Worm (Caenorhabditis elegans) whole organism, L4/young adult: ENCODE results near the gene F55F1.2.

Experiments
- W03F9.2 ChIP-seq: fragments of 150-350 bp; optimal IDR thresholded peaks from 2 replicates; lab custom pipeline; 2014; ENCODE audit warnings: missing biosample characterization, missing genetic modification characterization
- dao-5 ChIP-seq: sonication (generic microtip); optimal IDR thresholded peaks from 2 replicates; lab custom pipeline; 2016; ENCODE audit warnings: missing genotype, missing genetic modification characterization, moderate library complexity, missing compliant biosample characterization
- him-1 ChIP-seq: sonication (generic microtip); optimal IDR thresholded peaks from 2 replicates; lab custom pipeline; 2016; ENCODE audit warnings: missing genotype, missing genetic modification reagents, missing genetic modification characterization, missing compliant biosample characterization

DNA sequence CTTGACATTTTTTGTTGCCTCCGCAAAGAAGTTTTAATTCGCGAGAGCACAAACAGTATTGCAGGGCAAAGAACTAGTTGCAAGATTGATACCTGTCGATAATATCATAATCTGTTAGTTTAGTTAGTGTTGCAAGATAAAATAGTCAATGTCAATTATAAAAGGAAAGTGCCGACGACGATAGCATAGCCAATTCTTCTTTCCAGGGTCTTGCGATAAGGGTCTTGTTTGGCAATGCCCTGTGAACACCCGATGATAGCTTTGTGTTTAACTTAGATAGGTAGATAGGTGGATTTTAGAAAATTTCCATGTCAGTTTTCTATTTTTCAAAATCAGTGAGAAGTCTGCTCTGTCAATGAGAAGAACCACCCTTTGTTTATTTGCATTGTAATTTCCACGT lies 24.5 kb upstream of the F55F1.2 start:
- no peak for TF ChIP-seq dao-5
- no peak for TF ChIP-seq W03F9.2 (tag; lab: Kevin White, UChicago)
- TF ChIP-seq him-1 (tag; lab: Kevin White, UChicago): no peak
